Fruit fly (Drosophila melanogaster): Measurements from ENCODE around the gene CG42577.

DNA sequence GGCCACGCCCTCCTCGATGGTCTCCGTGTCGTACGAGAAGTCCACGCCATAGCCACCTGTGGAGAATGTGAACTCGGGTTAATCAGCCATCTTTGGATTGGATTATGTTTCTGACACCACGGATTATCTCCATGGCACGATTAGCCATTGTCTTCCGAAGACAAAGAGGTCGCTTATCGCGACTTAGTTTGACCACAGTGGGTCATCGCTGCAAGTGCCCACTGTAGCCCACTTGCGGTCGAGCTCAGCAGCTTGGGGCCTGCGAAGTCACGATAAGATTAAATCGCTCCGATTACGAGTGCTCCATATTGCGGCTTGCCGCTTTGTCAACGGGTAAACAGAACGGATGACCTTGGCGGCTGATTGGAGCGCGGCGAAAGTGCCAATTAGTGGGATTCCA lies 3.1 kb upstream of the CG42577 start:
- TF ChIP-seq vri (GFP tag; optimal IDR thresholded peaks at IDR 0.05) (peak; percentile 19), CG31627 (GFP tag; optimal IDR thresholded peaks at IDR 0.05) (no peak), CG7368 (GFP tag; optimal IDR thresholded peaks at IDR 0.05) (no peak), CG8119 (GFP tag; IDR thresholded peaks at IDR 0.05) (no peak), CG32006 (GFP tag; optimal IDR thresholded peaks at IDR 0.05) (no peak), CG16779 (tag; optimal IDR thresholded peaks at IDR 0.05) (no peak)
